Fruit fly (Drosophila melanogaster) whole organism, embryonic: Measurements from ENCODE around the gene cindr.

ENCODE experiments used
- Atf-2 ChIP-seq: fragments of 200-800 bp; sonication (Bioruptor generic); optimal IDR thresholded peaks from 2 replicates; lab custom pipeline; 2016; ENCODE audit warnings: missing biosample characterization, missing genetic modification characterization
- BtbVII ChIP-seq: fragments of 200-800 bp; sonication (Bioruptor generic); optimal IDR thresholded peaks from 3 replicates; lab custom pipeline; 2017; ENCODE audit warnings: missing biosample characterization, mild to moderate bottlenecking, missing genetic modification characterization
- C15 ChIP-seq: fragments of 200-800 bp; sonication (Bioruptor generic); IDR thresholded peaks from 3 replicates; pipeline ENCODE4 v1.3.6; 2022; ENCODE audit warnings: missing biosample characterization, missing genetic modification characterization
- CG10274 ChIP-seq: fragments of 200-800 bp; sonication (Bioruptor generic); optimal IDR thresholded peaks from 3 replicates; lab custom pipeline; 2017; ENCODE audit warnings: missing biosample characterization, mild to moderate bottlenecking, missing genetic modification characterization
- CG10366 ChIP-seq: fragments of 200-800 bp; sonication (Bioruptor generic); IDR thresholded peaks from 2 replicates; pipeline ENCODE4 v1.3.6; 2022; ENCODE audit warnings: missing biosample characterization, missing genetic modification characterization
- CG11247 ChIP-seq: fragments of 200-800 bp; sonication (Bioruptor generic); IDR thresholded peaks from 2 replicates; pipeline ENCODE4 v1.3.6; 2022; ENCODE audit warnings: missing biosample characterization, missing genetic modification characterization
- CG12155 ChIP-seq: fragments of 200-800 bp; sonication (Bioruptor generic); optimal IDR thresholded peaks from 3 replicates; lab custom pipeline; 2016; ENCODE audit warnings: missing biosample characterization, missing genetic modification characterization
- CG1233 ChIP-seq: fragments of 200-800 bp; sonication (Bioruptor generic); optimal IDR thresholded peaks from 4 replicates; lab custom pipeline; 2018; ENCODE audit warnings: missing biosample characterization, mild to moderate bottlenecking, missing genetic modification characterization
- CG17328 ChIP-seq: fragments of 200-800 bp; sonication (Bioruptor generic); IDR thresholded peaks from 2 replicates; pipeline ENCODE4 v1.3.6; 2022; ENCODE audit warnings: missing biosample characterization, missing genetic modification characterization
- CG17385 ChIP-seq: fragments of 200-800 bp; sonication (Bioruptor generic); optimal IDR thresholded peaks from 3 replicates; lab custom pipeline; 2018; ENCODE audit warnings: missing biosample characterization, mild to moderate bottlenecking, missing genetic modification characterization
- CG18262 ChIP-seq: fragments of 200-800 bp; optimal IDR thresholded peaks from 3 replicates; lab custom pipeline; 2019; ENCODE audit warnings: missing biosample characterization, mild to moderate bottlenecking, missing genetic modification characterization, moderate library complexity
- CG2129 ChIP-seq: fragments of 200-800 bp; sonication (Bioruptor generic); IDR thresholded peaks from 2 replicates; pipeline ENCODE4 v1.3.6; 2022; ENCODE audit warnings: missing biosample characterization, missing genetic modification characterization; ENCODE audit not compliant: partially characterized antibody
- CG30431 ChIP-seq: fragments of 200-800 bp; sonication (Bioruptor generic); optimal IDR thresholded peaks from 2 replicates; lab custom pipeline; 2017; ENCODE audit warnings: missing biosample characterization, missing genetic modification characterization
- CG31441 ChIP-seq: fragments of 200-800 bp; sonication (Bioruptor generic); IDR thresholded peaks from 2 replicates; pipeline ENCODE4 v1.3.6; 2022; ENCODE audit warnings: missing biosample characterization, missing genetic modification characterization
- CG33213 ChIP-seq: fragments of 200-800 bp; sonication (Bioruptor generic); optimal IDR thresholded peaks from 3 replicates; lab custom pipeline; 2016; ENCODE audit warnings: missing biosample characterization, missing genetic modification characterization
- CG33557 ChIP-seq: fragments of 200-800 bp; sonication (Bioruptor generic); optimal IDR thresholded peaks from 2 replicates; lab custom pipeline; 2019; ENCODE audit warnings: missing biosample characterization, mild to moderate bottlenecking, missing genetic modification characterization, moderate library complexity
- CG34376 ChIP-seq: fragments of 200-800 bp; sonication (Bioruptor generic); optimal IDR thresholded peaks from 2 replicates; lab custom pipeline; 2018; ENCODE audit warnings: missing biosample characterization, mild to moderate bottlenecking, missing genetic modification characterization
- CG3847 ChIP-seq: fragments of 200-800 bp; sonication (Bioruptor generic); IDR thresholded peaks from 2 replicates; pipeline ENCODE4 v1.3.6; 2022; ENCODE audit warnings: missing biosample characterization, missing genetic modification characterization
- CG4617 ChIP-seq: fragments of 200-800 bp; sonication (Bioruptor generic); optimal IDR thresholded peaks from 3 replicates; lab custom pipeline; 2016; ENCODE audit warnings: missing biosample characterization, missing genetic modification characterization, borderline replicate concordance
- CG5245 ChIP-seq: fragments of 200-800 bp; sonication (Bioruptor generic); optimal IDR thresholded peaks from 3 replicates; lab custom pipeline; 2016; ENCODE audit warnings: missing biosample characterization, missing genetic modification characterization
- CG6654 ChIP-seq: fragments of 200-800 bp; sonication (Bioruptor generic); optimal IDR thresholded peaks from 2 replicates; lab custom pipeline; 2017; ENCODE audit warnings: missing biosample characterization, mild to moderate bottlenecking, missing genetic modification characterization
- CG7372 ChIP-seq: fragments of 200-800 bp; sonication (Bioruptor generic); IDR thresholded peaks from 2 replicates; pipeline ENCODE4 v1.3.6; 2022; ENCODE audit warnings: missing biosample characterization, missing genetic modification characterization
- Camta ChIP-seq: fragments of 200-800 bp; sonication (Bioruptor generic); optimal IDR thresholded peaks from 2 replicates; lab custom pipeline; 2016; ENCODE audit warnings: missing biosample characterization, missing genetic modification characterization
- D19A ChIP-seq: fragments of 200-800 bp; optimal IDR thresholded peaks from 3 replicates; lab custom pipeline; 2019; ENCODE audit warnings: missing biosample characterization, mild to moderate bottlenecking, missing genetic modification characterization, moderate library complexity
- Dref ChIP-seq: fragments of 200-800 bp; sonication (Bioruptor generic); IDR thresholded peaks from 2 replicates; pipeline ENCODE4 v1.3.6; 2022; ENCODE audit warnings: missing biosample characterization, missing genetic modification characterization
- ERR ChIP-seq: fragments of 200-800 bp; sonication (Bioruptor generic); optimal IDR thresholded peaks from 2 replicates; lab custom pipeline; 2016; ENCODE audit warnings: missing biosample characterization, missing genetic modification characterization
- Ets97D ChIP-seq: fragments of 200-800 bp; sonication (Bioruptor generic); optimal IDR thresholded peaks from 3 replicates; lab custom pipeline; 2016; ENCODE audit warnings: missing biosample characterization, missing genetic modification characterization
- GATAe ChIP-seq: fragments of 200-800 bp; sonication (Bioruptor generic); conservative IDR thresholded peaks from 2 replicates; pipeline ENCODE4 v1.3.6; 2022; ENCODE audit warnings: missing biosample characterization, missing genetic modification characterization
- H2.0 ChIP-seq: fragments of 200-800 bp; sonication (Bioruptor generic); IDR thresholded peaks from 2 replicates; pipeline ENCODE4 v1.3.6; 2022; ENCODE audit warnings: missing biosample characterization, missing genetic modification characterization
- HHEX ChIP-seq: fragments of 200-800 bp; sonication (Bioruptor generic); optimal IDR thresholded peaks from 3 replicates; lab custom pipeline; 2017; ENCODE audit warnings: missing biosample characterization, mild to moderate bottlenecking, missing genetic modification characterization, missing genetic modification reagents
- Neu2 ChIP-seq: fragments of 200-800 bp; sonication (Bioruptor generic); optimal IDR thresholded peaks from 3 replicates; lab custom pipeline; 2016; ENCODE audit warnings: missing biosample characterization, missing genetic modification characterization, borderline replicate concordance
- NfI ChIP-seq: fragments of 200-800 bp; sonication (Bioruptor generic); optimal IDR thresholded peaks from 3 replicates; lab custom pipeline; 2018; ENCODE audit warnings: missing biosample characterization, mild to moderate bottlenecking, missing genetic modification characterization, moderate library complexity
- Optix ChIP-seq: fragments of 200-800 bp; sonication (Bioruptor generic); IDR thresholded peaks from 3 replicates; pipeline ENCODE4 v1.3.6; 2022; ENCODE audit warnings: missing biosample characterization, missing genetic modification characterization
- bowl ChIP-seq: fragments of 200-800 bp; sonication (Bioruptor generic); IDR thresholded peaks from 2 replicates; pipeline ENCODE4 v1.3.6; 2022; ENCODE audit warnings: missing biosample characterization, missing genetic modification characterization
- chinmo ChIP-seq: fragments of 200-800 bp; sonication (Bioruptor generic); IDR thresholded peaks from 4 replicates; pipeline ENCODE4 v1.3.6; 2022; ENCODE audit warnings: missing biosample characterization, missing genetic modification characterization; ENCODE audit not compliant: partially characterized antibody
- crp ChIP-seq, 2 experiments: fragments of 200-800 bp; sonication (Bioruptor generic); optimal IDR thresholded peaks; 2 replicates in 1 of 2; 3 replicates in 1 of 2; lab custom pipeline; 2017; ENCODE audit warnings: missing biosample characterization in 2 of 2, missing genetic modification characterization in 2 of 2, mild to moderate bottlenecking in 1 of 2, moderate library complexity in 1 of 2
- dan ChIP-seq: fragments of 200-800 bp; sonication (Bioruptor generic); IDR thresholded peaks from 2 replicates; pipeline ENCODE4 v1.3.6; 2022; ENCODE audit warnings: missing biosample characterization, missing genetic modification characterization
- dm ChIP-seq: fragments of 200-800 bp; sonication (Bioruptor generic); optimal IDR thresholded peaks from 3 replicates; lab custom pipeline; 2016; ENCODE audit warnings: missing biosample characterization, missing genetic modification characterization
- ftz-f1 ChIP-seq: fragments of 200-800 bp; sonication (Bioruptor generic); optimal IDR thresholded peaks from 2 replicates; lab custom pipeline; 2016; ENCODE audit warnings: missing biosample characterization, missing genetic modification characterization
- grau ChIP-seq: fragments of 200-800 bp; optimal IDR thresholded peaks from 3 replicates; lab custom pipeline; 2019; ENCODE audit warnings: missing biosample characterization, mild to moderate bottlenecking, missing genetic modification characterization, moderate library complexity
- jing ChIP-seq: fragments of 200-800 bp; sonication (Bioruptor generic); optimal IDR thresholded peaks from 2 replicates; lab custom pipeline; 2018; ENCODE audit warnings: missing biosample characterization, mild to moderate bottlenecking, missing genetic modification characterization
- kah ChIP-seq: fragments of 200-800 bp; sonication (Bioruptor generic); optimal IDR thresholded peaks from 2 replicates; lab custom pipeline; 2018; ENCODE audit warnings: missing biosample characterization, mild to moderate bottlenecking, missing genetic modification characterization
- lbe ChIP-seq: fragments of 200-800 bp; sonication (Bioruptor generic); optimal IDR thresholded peaks from 2 replicates; lab custom pipeline; 2016; ENCODE audit warnings: missing biosample characterization, mild to moderate bottlenecking, missing genetic modification characterization
- nerfin-1 ChIP-seq: fragments of 200-800 bp; sonication (Bioruptor generic); optimal IDR thresholded peaks from 3 replicates; lab custom pipeline; 2019; ENCODE audit warnings: missing biosample characterization, mild to moderate bottlenecking, missing genetic modification characterization, moderate library complexity
- peb ChIP-seq: fragments of 200-800 bp; sonication (Bioruptor generic); IDR thresholded peaks from 2 replicates; pipeline ENCODE4 v1.3.6; 2022; ENCODE audit warnings: missing biosample characterization, missing genetic modification characterization
- pzg ChIP-seq: fragments of 200-800 bp; sonication (Bioruptor generic); optimal IDR thresholded peaks from 3 replicates; lab custom pipeline; 2018; ENCODE audit warnings: missing biosample characterization, mild to moderate bottlenecking, missing genetic modification characterization, moderate library complexity
- sd ChIP-seq: fragments of 200-800 bp; sonication (Bioruptor generic); optimal IDR thresholded peaks from 3 replicates; lab custom pipeline; 2018; ENCODE audit warnings: missing biosample characterization, mild to moderate bottlenecking, missing genetic modification characterization, moderate library complexity
- sima ChIP-seq: fragments of 200-800 bp; sonication (Bioruptor generic); optimal IDR thresholded peaks from 2 replicates; lab custom pipeline; 2016; ENCODE audit warnings: missing biosample characterization, missing genetic modification characterization
- tll ChIP-seq, 2 experiments: fragments of 200-800 bp in 1 of 2; fragments of >200 bp in 1 of 2; sonication (Bioruptor generic) in 1 of 2; optimal IDR thresholded peaks; 2 replicates each; lab custom pipeline; 2017 to 2019; ENCODE audit warnings: missing biosample characterization in 2 of 2, missing genetic modification characterization in 2 of 2, mild to moderate bottlenecking in 1 of 2, moderate library complexity in 1 of 2
- usp ChIP-seq: fragments of >200 bp; optimal IDR thresholded peaks from 2 replicates; lab custom pipeline; 2017; ENCODE audit warnings: missing biosample characterization, missing genetic modification characterization

cindr gene

dm6 chr3R:30811300-30812022 is 3.0 kb downstream of the cindr start (continued):
- no peak for TF ChIP-seq CG33213 (GFP tag; lab: Kevin White, UChicago)
- TF ChIP-seq pzg (GFP tag; lab: Kevin White, UChicago): no peak
- no peak for TF ChIP-seq grau (tag; lab: Kevin White, UChicago)
- TF ChIP-seq ERR (GFP tag; lab: Kevin White, UChicago): no peak
- no peak for TF ChIP-seq bowl (GFP tag; lab: Robert Waterston, UW)
- TF ChIP-seq CG33557: no peak
- TF ChIP-seq CG31441 (GFP tag; lab: Robert Waterston, UW): no peak
- no peak for TF ChIP-seq CG5245
- TF ChIP-seq CG18262 (tag; lab: Kevin White, UChicago): no peak
- TF ChIP-seq Ets97D: no peak
- TF ChIP-seq GATAe: peak; percentile 83
- TF ChIP-seq CG3847 (GFP tag; lab: Robert Waterston, UW): no peak
- TF ChIP-seq D19A (tag; lab: Kevin White, UChicago): peak; percentile 11
- no peak for TF ChIP-seq dm
- no peak for TF ChIP-seq tll (GFP tag; optimal IDR thresholded peaks at IDR 0.05; lab: Kevin White, UChicago)
- TF ChIP-seq CG7372 (GFP tag; lab: Robert Waterston, UW): no peak
- TF ChIP-seq CG17328 (GFP tag; lab: Robert Waterston, UW): no peak
- no peak for TF ChIP-seq Dref
- 0 out of 4 replicates have a peak, but pooled peaks have one; percentile 57 for TF ChIP-seq chinmo (GFP tag; lab: Robert Waterston, UW)
- no peak for TF ChIP-seq CG12155 (GFP tag; lab: Kevin White, UChicago)
- TF ChIP-seq kah (GFP tag; lab: Kevin White, UChicago): no peak
- TF ChIP-seq BtbVII: no peak
- no peak for TF ChIP-seq jing (GFP tag; lab: Kevin White, UChicago)
- TF ChIP-seq Neu2 (GFP tag; lab: Kevin White, UChicago): no peak
- no peak for TF ChIP-seq Camta (GFP tag; lab: Kevin White, UChicago)
- no peak for TF ChIP-seq CG11247
- no peak for TF ChIP-seq CG10366
- TF ChIP-seq Optix (GFP tag; lab: Robert Waterston, UW): no peak
- TF ChIP-seq sima (GFP tag; lab: Kevin White, UChicago): no peak
- no peak for TF ChIP-seq CG2129
- no peak for TF ChIP-seq nerfin-1
- no peak for TF ChIP-seq CG1233 (GFP tag; lab: Kevin White, UChicago)
- TF ChIP-seq CG30431 (GFP tag; lab: Kevin White, UChicago): no peak
- no peak for TF ChIP-seq H2.0 (GFP tag; lab: Robert Waterston, UW)
- TF ChIP-seq sd (tag; lab: Kevin White, UChicago): peak; percentile 97
- TF ChIP-seq ftz-f1: peak; percentile 43
- TF ChIP-seq CG4617 (GFP tag; lab: Kevin White, UChicago): no peak
- no peak for TF ChIP-seq CG6654 (GFP tag; lab: Kevin White, UChicago)
- no peak for TF ChIP-seq usp (GFP tag; lab: Kevin White, UChicago)
- no peak for TF ChIP-seq peb (GFP tag; lab: Robert Waterston, UW)
- TF ChIP-seq CG10274 (GFP tag; lab: Kevin White, UChicago): no peak
- TF ChIP-seq dan (GFP tag; lab: Robert Waterston, UW): no peak
- no peak for TF ChIP-seq C15 (GFP tag; lab: Robert Waterston, UW)
- TF ChIP-seq CG17385 (GFP tag; lab: Kevin White, UChicago): no peak
- TF ChIP-seq NfI (GFP tag; lab: Kevin White, UChicago): no peak
- TF ChIP-seq crp (GFP tag; optimal IDR thresholded peaks at IDR 0.05; lab: Kevin White, UChicago): no peak
- no peak for TF ChIP-seq Atf-2
- peak; percentile 72 for TF ChIP-seq lbe (GFP tag; lab: Kevin White, UChicago)
- no peak for TF ChIP-seq HHEX (GFP tag; lab: Kevin White, UChicago)
- TF ChIP-seq CG34376 (GFP tag; lab: Kevin White, UChicago): peak; percentile 59
